Worm (Caenorhabditis elegans): Measurements from ENCODE around the gene B0284.3.
"Not testable (repeated sequence)": the region's sequence is repeated elsewhere in the genome, so short reads cannot be mapped to it uniquely, and the experiment has no call there.

ce11 chrIII:4414041-4414440 lies 34.4 kb upstream of the B0284.3 start:
- TF ChIP-seq sea-2 (GFP tag; optimal IDR thresholded peaks at IDR 0.05); unc-39 (tag; optimal IDR thresholded peaks at IDR 0.05); unc-62 (GFP tag; optimal IDR thresholded peaks at IDR 0.05); mdl-1 (tag; optimal IDR thresholded peaks at IDR 0.05); ztf-4 (tag; optimal IDR thresholded peaks at IDR 0.05); nhr-77 (tag; optimal IDR thresholded peaks at IDR 0.05); nhr-11 (tag; optimal IDR thresholded peaks at IDR 0.05); nhr-12 (tag; optimal IDR thresholded peaks at IDR 0.05); egl-27 (tag; optimal IDR thresholded peaks at IDR 0.05); ceh-28 (tag; optimal IDR thresholded peaks at IDR 0.05): not testable (repeated sequence)
- peak; percentile 14 for TF ChIP-seq pha-4 (tag; optimal IDR thresholded peaks at IDR 0.05)
- TF ChIP-seq lin-39 (tag; optimal IDR thresholded peaks at IDR 0.05), result peak; percentile 33
